Fruit fly (Drosophila melanogaster) whole organism, embryonic: ENCODE measurements around the gene GXIVsPLA2.

ENCODE experiments used
- Aef1 ChIP-seq: fragments of 200-800 bp; sonication (Bioruptor generic); IDR thresholded peaks from 3 replicates; pipeline ENCODE4 v1.3.6; 2022; ENCODE audit warnings: missing biosample characterization, missing genetic modification characterization
- B-H2 ChIP-seq: fragments of 200-800 bp; sonication (Bioruptor generic); optimal IDR thresholded peaks from 2 replicates; lab custom pipeline; 2018; ENCODE audit warnings: missing biosample characterization, mild to moderate bottlenecking, missing genetic modification characterization
- CG10543 ChIP-seq: fragments of 200-800 bp; sonication (Bioruptor generic); optimal IDR thresholded peaks from 3 replicates; lab custom pipeline; 2017; ENCODE audit warnings: missing biosample characterization, mild to moderate bottlenecking, missing genetic modification characterization, moderate library complexity
- CG11093 ChIP-seq: fragments of 200-800 bp; sonication (Bioruptor generic); IDR thresholded peaks from 3 replicates; pipeline ENCODE4 v1.3.6; 2022; ENCODE audit warnings: missing biosample characterization, missing genetic modification characterization
- CG11398 ChIP-seq: fragments of 200-800 bp; sonication (Bioruptor generic); optimal IDR thresholded peaks from 2 replicates; lab custom pipeline; 2016; ENCODE audit warnings: missing biosample characterization, missing genetic modification characterization
- CG11723 ChIP-seq: fragments of 200-800 bp; sonication (Bioruptor generic); optimal IDR thresholded peaks from 2 replicates; lab custom pipeline; 2017; ENCODE audit warnings: missing biosample characterization, mild to moderate bottlenecking, missing genetic modification characterization
- CG12071 ChIP-seq: fragments of 200-800 bp; sonication (Bioruptor generic); optimal IDR thresholded peaks from 3 replicates; lab custom pipeline; 2018; ENCODE audit warnings: missing biosample characterization, mild to moderate bottlenecking, missing genetic modification characterization
- CG12942 ChIP-seq: fragments of 200-800 bp; sonication (Bioruptor generic); optimal IDR thresholded peaks from 3 replicates; lab custom pipeline; 2016; ENCODE audit warnings: missing biosample characterization, missing genetic modification characterization
- CG13624 ChIP-seq: fragments of 200-800 bp; sonication (Bioruptor generic); optimal IDR thresholded peaks from 2 replicates; lab custom pipeline; 2016; ENCODE audit warnings: missing biosample characterization, missing genetic modification characterization
- CG13775 ChIP-seq: fragments of 200-800 bp; sonication (Bioruptor generic); optimal IDR thresholded peaks from 3 replicates; lab custom pipeline; 2017; ENCODE audit warnings: missing biosample characterization, mild to moderate bottlenecking, missing genetic modification characterization
- CG15269 ChIP-seq: fragments of 200-800 bp; sonication (Bioruptor generic); optimal IDR thresholded peaks from 2 replicates; lab custom pipeline; 2018; ENCODE audit warnings: missing biosample characterization, mild to moderate bottlenecking, missing genetic modification characterization, moderate library complexity
- CG17568 ChIP-seq: fragments of 200-800 bp; sonication (Bioruptor generic); optimal IDR thresholded peaks from 2 replicates; lab custom pipeline; 2018; ENCODE audit warnings: missing biosample characterization, mild to moderate bottlenecking, missing genetic modification characterization, moderate library complexity
- CG17612 ChIP-seq: fragments of 200-800 bp; sonication (Bioruptor generic); IDR thresholded peaks from 2 replicates; pipeline ENCODE4 v1.3.6; 2022; ENCODE audit warnings: missing biosample characterization, missing genetic modification characterization
- CG3065 ChIP-seq: fragments of 200-800 bp; sonication (Bioruptor generic); optimal IDR thresholded peaks from 2 replicates; lab custom pipeline; 2016; ENCODE audit warnings: missing biosample characterization, missing genetic modification characterization
- CG3847 ChIP-seq: fragments of 200-800 bp; sonication (Bioruptor generic); IDR thresholded peaks from 2 replicates; pipeline ENCODE4 v1.3.6; 2022; ENCODE audit warnings: missing biosample characterization, missing genetic modification characterization
- CG4404 ChIP-seq: fragments of 200-800 bp; sonication (Bioruptor generic); IDR thresholded peaks from 2 replicates; pipeline ENCODE4 v1.3.6; 2022; ENCODE audit warnings: missing biosample characterization, missing genetic modification characterization
- CG4730 ChIP-seq: fragments of 200-800 bp; sonication (Bioruptor generic); IDR thresholded peaks from 2 replicates; pipeline ENCODE4 v1.3.6; 2022; ENCODE audit warnings: missing biosample characterization, missing genetic modification characterization
- CG5245 ChIP-seq: fragments of 200-800 bp; sonication (Bioruptor generic); optimal IDR thresholded peaks from 3 replicates; lab custom pipeline; 2016; ENCODE audit warnings: missing biosample characterization, missing genetic modification characterization
- CG6813 ChIP-seq: fragments of 200-800 bp; sonication (Bioruptor generic); optimal IDR thresholded peaks from 2 replicates; lab custom pipeline; 2017; ENCODE audit warnings: missing biosample characterization, missing genetic modification characterization, mild to moderate bottlenecking, moderate library complexity, missing genetic modification reagents
- CG7786 ChIP-seq: fragments of 200-800 bp; sonication (Bioruptor generic); optimal IDR thresholded peaks from 2 replicates; lab custom pipeline; 2016; ENCODE audit warnings: missing biosample characterization, missing genetic modification characterization
- CG9609 ChIP-seq: fragments of 200-800 bp; sonication (Bioruptor generic); optimal IDR thresholded peaks from 3 replicates; lab custom pipeline; 2016; ENCODE audit warnings: missing biosample characterization, missing genetic modification characterization
- Camta ChIP-seq: fragments of 200-800 bp; sonication (Bioruptor generic); optimal IDR thresholded peaks from 2 replicates; lab custom pipeline; 2016; ENCODE audit warnings: missing biosample characterization, missing genetic modification characterization
- Dfd ChIP-seq, 2 experiments: fragments of >200 bp; optimal IDR thresholded peaks; 2 replicates each; lab custom pipeline; 2017; ENCODE audit warnings: missing biosample characterization in 2 of 2, missing genetic modification characterization in 2 of 2
- GATAe ChIP-seq: fragments of 200-800 bp; sonication (Bioruptor generic); conservative IDR thresholded peaks from 2 replicates; pipeline ENCODE4 v1.3.6; 2022; ENCODE audit warnings: missing biosample characterization, missing genetic modification characterization
- Hey ChIP-seq: fragments of 200-800 bp; sonication (Bioruptor generic); optimal IDR thresholded peaks from 3 replicates; lab custom pipeline; 2018; ENCODE audit warnings: missing biosample characterization, mild to moderate bottlenecking, missing genetic modification characterization
- Hr51 ChIP-seq, 2 experiments: fragments of 200-800 bp; sonication (Bioruptor generic); optimal IDR thresholded peaks; 2 replicates in 1 of 2; 3 replicates in 1 of 2; lab custom pipeline; 2016 to 2018; ENCODE audit warnings: missing biosample characterization in 2 of 2, missing genetic modification characterization in 2 of 2, mild to moderate bottlenecking in 1 of 2, moderate library complexity in 1 of 2
- Lpt ChIP-seq: fragments of >200 bp; optimal IDR thresholded peaks from 2 replicates; lab custom pipeline; 2018; ENCODE audit warnings: missing biosample characterization, missing genetic modification characterization
- MBD-R2 ChIP-seq: fragments of 200-800 bp; sonication (Bioruptor generic); IDR thresholded peaks from 2 replicates; pipeline ENCODE4 v1.3.6; 2022; ENCODE audit warnings: missing biosample characterization, missing genetic modification characterization
- Rfx ChIP-seq: fragments of 200-800 bp; sonication (Bioruptor generic); IDR thresholded peaks from 2 replicates; pipeline ENCODE4 v1.3.6; 2022; ENCODE audit warnings: missing biosample characterization, missing genetic modification characterization
- Scr ChIP-seq: fragments of 200-800 bp; sonication (Bioruptor generic); IDR thresholded peaks from 2 replicates; pipeline ENCODE4 v1.3.6; 2022; ENCODE audit warnings: missing biosample characterization, missing genetic modification characterization; ENCODE audit not compliant: partially characterized antibody
- Sry-δ ChIP-seq: fragments of 200-800 bp; sonication (Bioruptor generic); optimal IDR thresholded peaks from 2 replicates; lab custom pipeline; 2016; ENCODE audit warnings: missing biosample characterization, missing genetic modification characterization
- Ssrp ChIP-seq: fragments of 200-800 bp; sonication (Bioruptor generic); optimal IDR thresholded peaks from 2 replicates; lab custom pipeline; 2018; ENCODE audit warnings: missing biosample characterization, mild to moderate bottlenecking, missing genetic modification characterization, moderate library complexity
- Trl ChIP-seq, 3 experiments: fragments of >200 bp in 2 of 3; fragments of 200-800 bp in 1 of 3; sonication (Bioruptor generic) in 1 of 3; optimal IDR thresholded peaks; 2 replicates in 1 of 3; 3 replicates in 2 of 3; lab custom pipeline; 2016 to 2017; ENCODE audit warnings: missing biosample characterization in 1 of 3, missing genetic modification characterization in 1 of 3
- br ChIP-seq: fragments of >200 bp; optimal IDR thresholded peaks from 2 replicates; lab custom pipeline; 2017
- ci ChIP-seq: fragments of 200-800 bp; sonication (Bioruptor generic); IDR thresholded peaks from 3 replicates; pipeline ENCODE4 v1.3.6; 2022; ENCODE audit warnings: missing biosample characterization, missing genetic modification characterization
- crc ChIP-seq: fragments of 200-800 bp; sonication (Bioruptor generic); optimal IDR thresholded peaks from 2 replicates; lab custom pipeline; 2016; ENCODE audit warnings: missing biosample characterization, missing genetic modification characterization
- dimm ChIP-seq: fragments of 200-800 bp; sonication (Bioruptor generic); IDR thresholded peaks from 2 replicates; pipeline ENCODE4 v1.3.6; 2022; ENCODE audit warnings: missing biosample characterization, missing genetic modification characterization
- disco-r ChIP-seq: fragments of 200-800 bp; sonication (Bioruptor generic); optimal IDR thresholded peaks from 2 replicates; lab custom pipeline; 2016; ENCODE audit warnings: missing biosample characterization, missing genetic modification characterization
- ewg ChIP-seq: fragments of 200-800 bp; sonication (Bioruptor generic); optimal IDR thresholded peaks from 3 replicates; lab custom pipeline; 2017; ENCODE audit warnings: mild to moderate bottlenecking, missing biosample characterization, missing genetic modification reagents, missing genetic modification characterization
- gcm ChIP-seq: fragments of 200-800 bp; sonication (Bioruptor generic); optimal IDR thresholded peaks from 2 replicates; lab custom pipeline; 2019; ENCODE audit warnings: missing biosample characterization, mild to moderate bottlenecking, missing genetic modification characterization, moderate library complexity
- knrl ChIP-seq: fragments of 200-800 bp; sonication (Bioruptor generic); IDR thresholded peaks from 3 replicates; pipeline ENCODE4 v1.3.6; 2022; ENCODE audit warnings: missing biosample characterization, missing genetic modification characterization; ENCODE audit not compliant: partially characterized antibody
- phol ChIP-seq: fragments of 200-800 bp; sonication (Bioruptor generic); optimal IDR thresholded peaks from 3 replicates; lab custom pipeline; 2018; ENCODE audit warnings: missing biosample characterization, mild to moderate bottlenecking, missing genetic modification characterization, moderate library complexity
- pzg ChIP-seq: fragments of 200-800 bp; sonication (Bioruptor generic); optimal IDR thresholded peaks from 3 replicates; lab custom pipeline; 2018; ENCODE audit warnings: missing biosample characterization, mild to moderate bottlenecking, missing genetic modification characterization, moderate library complexity
- rib ChIP-seq: fragments of 200-800 bp; sonication (Bioruptor generic); IDR thresholded peaks from 2 replicates; pipeline ENCODE4 v1.3.6; 2022; ENCODE audit warnings: missing biosample characterization, missing genetic modification characterization
- seq ChIP-seq: fragments of 200-800 bp; sonication (Bioruptor generic); IDR thresholded peaks from 2 replicates; pipeline ENCODE4 v1.3.6; 2022; ENCODE audit warnings: missing biosample characterization, missing genetic modification characterization
- sima ChIP-seq: fragments of 200-800 bp; sonication (Bioruptor generic); optimal IDR thresholded peaks from 2 replicates; lab custom pipeline; 2016; ENCODE audit warnings: missing biosample characterization, missing genetic modification characterization
- sqz ChIP-seq: fragments of 200-800 bp; sonication (Bioruptor generic); optimal IDR thresholded peaks from 3 replicates; lab custom pipeline; 2018; ENCODE audit warnings: missing biosample characterization, mild to moderate bottlenecking, missing genetic modification characterization
- sr ChIP-seq: fragments of 200-800 bp; sonication (Bioruptor generic); IDR thresholded peaks from 3 replicates; pipeline ENCODE4 v1.3.6; 2022; ENCODE audit warnings: missing biosample characterization, missing genetic modification characterization
- unc-4 ChIP-seq: fragments of 200-800 bp; sonication (Bioruptor generic); IDR thresholded peaks from 2 replicates; pipeline ENCODE4 v1.3.6; 2022; ENCODE audit warnings: missing biosample characterization, missing genetic modification characterization; ENCODE audit not compliant: partially characterized antibody
- vfl ChIP-seq: fragments of 200-800 bp; sonication (Bioruptor generic); optimal IDR thresholded peaks from 2 replicates; lab custom pipeline; 2016; ENCODE audit warnings: missing biosample characterization, missing genetic modification characterization

GXIVsPLA2 gene

DNA sequence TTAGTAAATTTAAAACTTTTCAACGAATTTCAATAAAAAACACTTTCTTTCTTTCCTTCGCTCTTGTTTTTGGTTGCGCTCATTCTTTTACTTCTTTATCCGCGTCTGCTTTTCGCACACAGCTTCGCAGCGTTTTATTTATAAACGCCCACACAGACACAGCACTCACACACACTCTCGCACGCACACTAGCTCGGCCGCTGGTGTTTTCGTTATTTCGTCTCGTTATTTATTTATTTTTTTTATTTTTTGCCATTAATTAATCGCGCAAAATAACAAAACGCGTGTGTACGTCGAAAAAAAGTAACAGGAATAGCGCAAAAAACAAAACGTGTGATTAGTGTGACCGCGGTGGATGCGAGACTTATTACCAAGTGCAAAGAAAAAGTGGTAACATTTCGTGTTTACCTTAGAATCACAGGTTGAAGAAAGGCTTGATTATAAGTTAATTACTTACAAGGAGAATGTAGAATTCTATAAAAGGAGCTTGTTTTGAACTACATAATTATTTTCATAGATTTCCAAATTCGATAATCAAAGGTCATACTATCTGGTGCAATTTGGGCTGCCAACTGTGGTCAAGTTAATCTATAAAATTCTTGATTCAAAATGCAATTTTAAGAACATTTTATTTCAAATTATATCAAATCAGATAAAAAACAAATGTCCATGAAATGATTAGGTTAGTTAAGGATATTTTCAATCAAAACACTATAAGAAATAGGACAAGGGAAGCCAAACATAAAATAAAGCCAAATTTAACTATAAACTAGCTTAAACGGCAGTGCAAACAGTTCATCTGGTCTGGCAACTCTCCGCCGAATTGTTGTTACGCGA is 49.7 kb downstream of the GXIVsPLA2 start, which contains the start of the genes hzg and mRpS31 (continued):
- TF ChIP-seq disco-r (no peak), CG6813 (GFP tag; lab: Kevin White, UChicago) (no peak), CG10543 (no peak), Camta (GFP tag; lab: Kevin White, UChicago) (peak; percentile 59), phol (tag; lab: Kevin White, UChicago) (peak; percentile 73), sqz (GFP tag; lab: Kevin White, UChicago) (peak; percentile 65), GATAe (no peak), Rfx (peak; percentile 66), CG3065 (GFP tag; lab: Kevin White, UChicago) (no peak), sr (GFP tag; lab: Robert Waterston, UW) (peak; percentile 61; the same call in 1 of the 3 replicates), Hey (tag; lab: Kevin White, UChicago) (no peak), CG15269 (tag; lab: Kevin White, UChicago) (peak; percentile 46), vfl (no peak), ci (GFP tag; lab: Robert Waterston, UW) (no peak), CG5245 (GFP tag; lab: Kevin White, UChicago) (no peak), B-H2 (GFP tag; lab: Kevin White, UChicago) (no peak), CG17612 (GFP tag; lab: Robert Waterston, UW) (no peak), Scr (no peak), CG11398 (GFP tag; lab: Kevin White, UChicago) (no peak), CG4404 (GFP tag; lab: Robert Waterston, UW) (peak; percentile 41), Lpt (GFP tag; lab: Kevin White, UChicago) (no peak), CG11723 (GFP tag; lab: Kevin White, UChicago) (no peak), Dfd (GFP tag; optimal IDR thresholded peaks at IDR 0.05; lab: Kevin White, UChicago) (no peak), br (lab: Kevin White, UChicago) (no peak), CG9609 (GFP tag; lab: Kevin White, UChicago) (peak; percentile 59), Trl (optimal IDR thresholded peaks at IDR 0.05; lab: Kevin White, UChicago) (no peak), Trl (GFP tag; optimal IDR thresholded peaks at IDR 0.05; lab: Kevin White, UChicago) (peak; percentile 63), ewg (GFP tag; lab: Kevin White, UChicago) (no peak), seq (no peak), Sry-δ (peak; percentile 42), Ssrp (tag; lab: Kevin White, UChicago) (peak; percentile 55), CG4730 (no peak), gcm (GFP tag; lab: Kevin White, UChicago) (no peak), unc-4 (no peak), CG7786 (GFP tag; lab: Kevin White, UChicago) (peak; percentile 56), CG11093 (GFP tag; lab: Robert Waterston, UW) (no peak), crc (peak; percentile 49), Hr51 (GFP tag; optimal IDR thresholded peaks at IDR 0.05; lab: Kevin White, UChicago) (peak in 1 of 2 experiments; percentile 57), dimm (GFP tag; lab: Robert Waterston, UW) (no peak), rib (GFP tag; lab: Robert Waterston, UW) (peak; percentile 69), CG12942 (peak; percentile 45), knrl (no peak), CG13624 (GFP tag; lab: Kevin White, UChicago) (peak; percentile 15), Aef1 (GFP tag; lab: Robert Waterston, UW) (no peak), sima (GFP tag; lab: Kevin White, UChicago) (no peak), CG3847 (GFP tag; lab: Robert Waterston, UW) (peak; percentile 61), pzg (GFP tag; lab: Kevin White, UChicago) (peak; percentile 61), MBD-R2 (peak; percentile 49; the same call in 1 of the 2 replicates), CG12071 (no peak), CG13775 (peak; percentile 56), CG17568 (GFP tag; lab: Kevin White, UChicago) (peak; percentile 58)
